Worm (Caenorhabditis elegans): ENCODE results near the gene aagr-3.

The aagr-3 gene

ce11 chrV:9765622-9766021 lies 36.3 kb upstream of the aagr-3 start (continued):
- TF ChIP-seq efl-3 (GFP tag; optimal IDR thresholded peaks at IDR 0.05) (no peak), nhr-47 (tag; optimal IDR thresholded peaks at IDR 0.05) (peak; percentile 30)

ce11 chrV:9764552-9764951 lies 35.2 kb upstream of the aagr-3 start:
- TF ChIP-seq alr-1 (tag; optimal IDR thresholded peaks at IDR 0.05; ENCODE audit: borderline replicate concordance): no peak
- no peak for TF ChIP-seq efl-1 (optimal IDR thresholded peaks at IDR 0.05)
- peak in 1 of 2 experiments; percentile 30 for TF ChIP-seq efl-1 (GFP tag; optimal IDR thresholded peaks at IDR 0.05 in 1 of 2)

- TF ChIP-seq elt-3 (tag; optimal IDR thresholded peaks at IDR 0.05) (no peak), fkh-4 (tag; optimal IDR thresholded peaks at IDR 0.05; ENCODE audit: borderline replicate concordance) (no peak), unc-62 (GFP tag; optimal IDR thresholded peaks at IDR 0.05) (no peak)
Measured at ce11 chrV:9763759-9764158, 34.4 kb upstream of the aagr-3 start.

- no peak for TF ChIP-seq ceh-8 (GFP tag; optimal IDR thresholded peaks at IDR 0.05)
- TF ChIP-seq ztf-4 (tag; optimal IDR thresholded peaks at IDR 0.05): no peak
- no peak for TF ChIP-seq ceh-63 (GFP tag; optimal IDR thresholded peaks at IDR 0.05)
- no peak for TF ChIP-seq fkh-10 (GFP tag; optimal IDR thresholded peaks at IDR 0.05)
- TF ChIP-seq blmp-1 (tag; optimal IDR thresholded peaks at IDR 0.05): peak; percentile 96
- no peak for TF ChIP-seq sox-4 (tag; optimal IDR thresholded peaks at IDR 0.05)
- peak; percentile 62 for TF ChIP-seq lin-14 (GFP tag; optimal IDR thresholded peaks at IDR 0.05)
Measured at ce11 chrV:9758437-9758836, 29.1 kb upstream of the aagr-3 start.

- TF ChIP-seq pax-3 (tag; optimal IDR thresholded peaks at IDR 0.05) (no peak), C04F5.9 (tag; optimal IDR thresholded peaks at IDR 0.05) (no peak), Y116A8C.19 (tag; optimal IDR thresholded peaks at IDR 0.05; ENCODE audit: borderline replicate concordance) (no peak), hlh-17 (GFP tag; optimal IDR thresholded peaks at IDR 0.05; ENCODE audit: borderline replicate concordance) (no peak), nhr-77 (tag; optimal IDR thresholded peaks at IDR 0.05) (no peak), nhr-11 (tag; optimal IDR thresholded peaks at IDR 0.05) (no peak), blmp-1 (tag; optimal IDR thresholded peaks at IDR 0.05) (no peak), lir-3 (tag; optimal IDR thresholded peaks at IDR 0.05; ENCODE audit: poor library complexity) (no peak), ceh-88 (GFP tag; IDR thresholded peaks at IDR 0.05) (no peak), lin-14 (GFP tag; optimal IDR thresholded peaks at IDR 0.05) (no peak), tlp-1 (tag; optimal IDR thresholded peaks at IDR 0.05) (no peak), zag-1 (tag; optimal IDR thresholded peaks at IDR 0.05) (no peak), mab-9 (GFP tag; IDR thresholded peaks at IDR 0.05) (no peak)
Measured at ce11 chrV:9757884-9758283, 28.6 kb upstream of the aagr-3 start, which contains the start of gene F58E6.11. F58E6.11 (minus strand) TSS chrV:9757984.

ce11 chrV:9756242-9756641 lies 26.9 kb upstream of the aagr-3 start, which contains the start of gene hrg-3:
hrg-3 (plus strand) TSS chrV:9756468.
- TF ChIP-seq nhr-28 (tag; optimal IDR thresholded peaks at IDR 0.05) (no peak), tbx-2 (tag; optimal IDR thresholded peaks at IDR 0.05) (no peak), lin-14 (GFP tag; optimal IDR thresholded peaks at IDR 0.05) (no peak), hpl-2 (GFP tag; optimal IDR thresholded peaks at IDR 0.05) (no peak), nhr-20 (tag; optimal IDR thresholded peaks at IDR 0.05) (no peak), pqm-1 (tag; optimal IDR thresholded peaks at IDR 0.05) (peak; percentile 2), elt-2 (tag; optimal IDR thresholded peaks at IDR 0.05) (peak; percentile 87)

- TF ChIP-seq ztf-4 (tag; optimal IDR thresholded peaks at IDR 0.05) (no peak), mab-9 (GFP tag; IDR thresholded peaks at IDR 0.05) (no peak), egl-27 (tag; optimal IDR thresholded peaks at IDR 0.05) (no peak), fkh-10 (GFP tag; optimal IDR thresholded peaks at IDR 0.05) (no peak), dsc-1 (tag; optimal IDR thresholded peaks at IDR 0.05) (no peak), aly-2 (tag; optimal IDR thresholded peaks at IDR 0.05) (no peak), nhr-84 (tag; optimal IDR thresholded peaks at IDR 0.05) (no peak), lin-35 (GFP tag; optimal IDR thresholded peaks at IDR 0.05) (no peak), ama-1 (optimal IDR thresholded peaks at IDR 0.05) (no peak), rnt-1 (tag; optimal IDR thresholded peaks at IDR 0.05) (no peak), snu-23 (GFP tag; optimal IDR thresholded peaks at IDR 0.05) (no peak), nhr-47 (tag; optimal IDR thresholded peaks at IDR 0.05) (no peak), pag-3 (tag; optimal IDR thresholded peaks at IDR 0.05; ENCODE audit: borderline replicate concordance, insufficient read depth) (no peak)
Measured at ce11 chrV:9755725-9756124, 26.4 kb upstream of the aagr-3 start, which contains the start of gene F58E6.8. F58E6.8 (minus strand) TSS chrV:9755825.
